Worm (Caenorhabditis elegans): ENCODE data around the gene sna-3.

ce11 chrIII:6221403-6221802 is 15.4 kb upstream of the sna-3 start:
- TF ChIP-seq eor-1 (tag; optimal IDR thresholded peaks at IDR 0.05) (no peak), nhr-11 (tag; optimal IDR thresholded peaks at IDR 0.05) (no peak), nhr-76 (tag; optimal IDR thresholded peaks at IDR 0.05) (no peak), ztf-4 (tag; optimal IDR thresholded peaks at IDR 0.05) (no peak), hmg-11 (tag; optimal IDR thresholded peaks at IDR 0.05) (no peak), fkh-10 (GFP tag; optimal IDR thresholded peaks at IDR 0.05) (no peak), ceh-82 (tag; optimal IDR thresholded peaks at IDR 0.05) (no peak), elt-3 (tag; optimal IDR thresholded peaks at IDR 0.05) (no peak)
